Fruit fly (Drosophila melanogaster) whole organism, prepupa: Measurements from ENCODE around the gene CG3091.

ENCODE experiments used
- Blimp-1 ChIP-seq: fragments of 200-800 bp; sonication (Bioruptor generic); optimal IDR thresholded peaks from 3 replicates; lab custom pipeline; 2017; ENCODE audit warnings: missing biosample characterization, missing genetic modification characterization, mild to moderate bottlenecking, moderate library complexity, missing genetic modification reagents
- CG10631 ChIP-seq: fragments of 200-800 bp; sonication (Bioruptor generic); optimal IDR thresholded peaks from 2 replicates; lab custom pipeline; 2016; ENCODE audit warnings: missing biosample characterization, missing genetic modification characterization
- CG10669 ChIP-seq: fragments of 200-800 bp; sonication (Bioruptor generic); optimal IDR thresholded peaks from 3 replicates; lab custom pipeline; 2018; ENCODE audit warnings: missing biosample characterization, mild to moderate bottlenecking, missing genetic modification characterization, moderate library complexity
- CG34406 ChIP-seq: fragments of 200-800 bp; sonication (Bioruptor generic); optimal IDR thresholded peaks from 3 replicates; lab custom pipeline; 2016; ENCODE audit warnings: missing biosample characterization, missing genetic modification characterization
- CG3919 ChIP-seq: fragments of 200-800 bp; sonication (Bioruptor generic); optimal IDR thresholded peaks from 3 replicates; lab custom pipeline; 2016; ENCODE audit warnings: missing biosample characterization, missing genetic modification characterization
- CG6163 ChIP-seq: fragments of 200-800 bp; sonication (Bioruptor generic); IDR thresholded peaks from 3 replicates; pipeline ENCODE4 v1.3.6; 2022; ENCODE audit warnings: missing biosample characterization, missing genetic modification characterization
- Eip78C ChIP-seq: fragments of 200-800 bp; sonication (Bioruptor generic); peaks from one replicate; lab custom pipeline; 2016; ENCODE audit warnings: missing biosample characterization, missing genetic modification characterization
- Ets21C ChIP-seq: fragments of 200-800 bp; sonication (Bioruptor generic); optimal IDR thresholded peaks from 3 replicates; lab custom pipeline; 2016; ENCODE audit warnings: missing biosample characterization, missing genetic modification characterization
- Hr39 ChIP-seq: fragments of 200-800 bp; sonication (Bioruptor generic); optimal IDR thresholded peaks from 2 replicates; lab custom pipeline; 2016; ENCODE audit warnings: missing biosample characterization, missing genetic modification characterization
- Met ChIP-seq: fragments of 200-800 bp; sonication (Bioruptor generic); optimal IDR thresholded peaks from 3 replicates; lab custom pipeline; 2016; ENCODE audit warnings: missing biosample characterization, missing genetic modification characterization
- ss ChIP-seq, 2 experiments: fragments of 200-800 bp; sonication (Bioruptor generic); optimal IDR thresholded peaks; 2 replicates in 1 of 2; 3 replicates in 1 of 2; lab custom pipeline; 2017 to 2018; ENCODE audit warnings: mild to moderate bottlenecking in 2 of 2, missing biosample characterization in 2 of 2, missing genetic modification characterization in 2 of 2, moderate library complexity in 1 of 2

dm6 chrX:2298708-2299370, 44.8 kb upstream of the CG3091 start:
- peak; percentile 95 for TF ChIP-seq CG10669
- peak; percentile 95 for TF ChIP-seq ss (GFP tag; optimal IDR thresholded peaks at IDR 0.05; lab: Kevin White, UChicago)
- peak; percentile 97 for TF ChIP-seq CG6163 (GFP tag; lab: Robert Waterston, UW)
- peak; percentile 89 for TF ChIP-seq Hr39 (GFP tag; lab: Kevin White, UChicago)
- TF ChIP-seq CG34406 (GFP tag; lab: Kevin White, UChicago): peak; percentile 89
- peak; percentile 84 for TF ChIP-seq Ets21C
- peak; percentile 95 for TF ChIP-seq CG3919
- peak; percentile 92 for TF ChIP-seq Met
- peak; percentile 99 for TF ChIP-seq Eip78C (GFP tag; lab: Kevin White, UChicago)
- peak; percentile 89 for TF ChIP-seq CG10631
- peak; percentile 77 for TF ChIP-seq Blimp-1 (GFP tag; lab: Kevin White, UChicago)
